Fruit fly (Drosophila melanogaster) whole organism, embryonic: ENCODE data around the gene CG46439.
A peak's percentile ranks its signal among the peaks of the same experiment; 100 is the strongest.

Source experiments
- Atf-2 ChIP-seq: fragments of 200-800 bp; sonication (Bioruptor generic); optimal IDR thresholded peaks from 2 replicates; lab custom pipeline; 2016; ENCODE audit warnings: missing biosample characterization, missing genetic modification characterization
- CG10565 ChIP-seq: fragments of 200-800 bp; sonication (Bioruptor generic); optimal IDR thresholded peaks from 3 replicates; lab custom pipeline; 2016; ENCODE audit warnings: missing biosample characterization, mild to moderate bottlenecking, missing genetic modification characterization
- CG11456 ChIP-seq: fragments of 200-800 bp; sonication (Bioruptor generic); IDR thresholded peaks from 3 replicates; pipeline ENCODE4 v1.3.6; 2022; ENCODE audit warnings: missing biosample characterization, missing genetic modification characterization
- CG11723 ChIP-seq: fragments of 200-800 bp; sonication (Bioruptor generic); optimal IDR thresholded peaks from 2 replicates; lab custom pipeline; 2017; ENCODE audit warnings: missing biosample characterization, mild to moderate bottlenecking, missing genetic modification characterization
- CG13123 ChIP-seq: fragments of 200-800 bp; sonication (Bioruptor generic); optimal IDR thresholded peaks from 2 replicates; lab custom pipeline; 2016; ENCODE audit warnings: missing biosample characterization, missing genetic modification characterization
- CG13775 ChIP-seq: fragments of 200-800 bp; sonication (Bioruptor generic); optimal IDR thresholded peaks from 3 replicates; lab custom pipeline; 2017; ENCODE audit warnings: missing biosample characterization, mild to moderate bottlenecking, missing genetic modification characterization
- CG14014 ChIP-seq: fragments of 200-800 bp; sonication (Bioruptor generic); IDR thresholded peaks from 2 replicates; pipeline ENCODE4 v1.3.6; 2022; ENCODE audit warnings: missing biosample characterization, missing genetic modification characterization
- CG1529 ChIP-seq: fragments of 200-800 bp; sonication (Bioruptor generic); optimal IDR thresholded peaks from 3 replicates; lab custom pipeline; 2018; ENCODE audit warnings: missing biosample characterization, missing genetic modification characterization
- CG17829 ChIP-seq: fragments of 200-800 bp; optimal IDR thresholded peaks from 2 replicates; lab custom pipeline; 2019; ENCODE audit warnings: missing biosample characterization, mild to moderate bottlenecking, missing genetic modification characterization, moderate library complexity
- CG2120 ChIP-seq: fragments of 200-800 bp; sonication (Bioruptor generic); optimal IDR thresholded peaks from 3 replicates; lab custom pipeline; 2016; ENCODE audit warnings: missing biosample characterization, missing genetic modification characterization
- CG4707 ChIP-seq: fragments of 200-800 bp; sonication (Bioruptor generic); optimal IDR thresholded peaks from 2 replicates; lab custom pipeline; 2018; ENCODE audit warnings: missing biosample characterization, mild to moderate bottlenecking, missing genetic modification characterization, moderate library complexity
- CG6854 ChIP-seq: fragments of 200-800 bp; sonication (Bioruptor generic); optimal IDR thresholded peaks from 3 replicates; lab custom pipeline; 2017; ENCODE audit warnings: missing biosample characterization, mild to moderate bottlenecking, missing genetic modification characterization
- CG7786 ChIP-seq: fragments of 200-800 bp; sonication (Bioruptor generic); optimal IDR thresholded peaks from 2 replicates; lab custom pipeline; 2016; ENCODE audit warnings: missing biosample characterization, missing genetic modification characterization
- CG9932 ChIP-seq: fragments of 200-800 bp; sonication (Bioruptor generic); IDR thresholded peaks from 2 replicates; pipeline ENCODE4 v1.3.6; 2022; ENCODE audit warnings: missing biosample characterization, missing genetic modification characterization
- CTCF ChIP-seq: fragments of 200-800 bp; sonication (Bioruptor generic); optimal IDR thresholded peaks from 2 replicates; lab custom pipeline; 2017; ENCODE audit warnings: missing biosample characterization, mild to moderate bottlenecking, missing genetic modification characterization, moderate library complexity
- Dbx ChIP-seq: fragments of 200-800 bp; sonication (Bioruptor generic); IDR thresholded peaks from 3 replicates; pipeline ENCODE4 v1.3.6; 2022; ENCODE audit warnings: missing biosample characterization, missing genetic modification characterization
- Fer1 ChIP-seq: fragments of 200-800 bp; sonication (Bioruptor generic); optimal IDR thresholded peaks from 2 replicates; lab custom pipeline; 2017; ENCODE audit warnings: missing biosample characterization, mild to moderate bottlenecking, missing genetic modification characterization
- HLH4C ChIP-seq: fragments of 200-800 bp; sonication (Bioruptor generic); IDR thresholded peaks from 3 replicates; pipeline ENCODE4 v1.3.6; 2022; ENCODE audit warnings: missing biosample characterization, missing genetic modification characterization; ENCODE audit not compliant: partially characterized antibody
- MBD-R2 ChIP-seq: fragments of 200-800 bp; sonication (Bioruptor generic); IDR thresholded peaks from 2 replicates; pipeline ENCODE4 v1.3.6; 2022; ENCODE audit warnings: missing biosample characterization, missing genetic modification characterization
- MESR4 ChIP-seq: fragments of 200-800 bp; sonication (Bioruptor generic); optimal IDR thresholded peaks from 2 replicates; lab custom pipeline; 2018; ENCODE audit warnings: missing biosample characterization, mild to moderate bottlenecking, missing genetic modification characterization, moderate library complexity
- Mrtf ChIP-seq: fragments of 200-800 bp; sonication (Bioruptor generic); IDR thresholded peaks from 3 replicates; pipeline ENCODE4 v1.3.6; 2022; ENCODE audit warnings: missing biosample characterization, missing genetic modification characterization
- NFAT ChIP-seq: fragments of 200-800 bp; sonication (Bioruptor generic); IDR thresholded peaks from 2 replicates; pipeline ENCODE4 v1.3.6; 2022; ENCODE audit warnings: missing biosample characterization, missing genetic modification characterization
- Nf-YC ChIP-seq: fragments of 200-800 bp; optimal IDR thresholded peaks from 3 replicates; lab custom pipeline; 2019; ENCODE audit warnings: missing biosample characterization, mild to moderate bottlenecking, missing genetic modification characterization, moderate library complexity
- Ssrp ChIP-seq: fragments of 200-800 bp; sonication (Bioruptor generic); optimal IDR thresholded peaks from 2 replicates; lab custom pipeline; 2018; ENCODE audit warnings: missing biosample characterization, mild to moderate bottlenecking, missing genetic modification characterization, moderate library complexity
- Vsx1 ChIP-seq: fragments of 200-800 bp; sonication (Bioruptor generic); optimal IDR thresholded peaks from 2 replicates; lab custom pipeline; 2017; ENCODE audit warnings: missing biosample characterization, mild to moderate bottlenecking, missing genetic modification characterization, missing genetic modification reagents
- ato ChIP-seq: fragments of 200-800 bp; sonication (Bioruptor generic); IDR thresholded peaks from 2 replicates; pipeline ENCODE4 v1.3.6; 2022; ENCODE audit warnings: missing biosample characterization, missing genetic modification characterization; ENCODE audit not compliant: partially characterized antibody
- br ChIP-seq: fragments of >200 bp; optimal IDR thresholded peaks from 2 replicates; lab custom pipeline; 2017
- corto ChIP-seq: fragments of 200-800 bp; sonication (Bioruptor generic); optimal IDR thresholded peaks from 2 replicates; lab custom pipeline; 2016; ENCODE audit warnings: missing biosample characterization, mild to moderate bottlenecking, missing genetic modification characterization, moderate library complexity
- crp ChIP-seq, 2 experiments: fragments of 200-800 bp; sonication (Bioruptor generic); optimal IDR thresholded peaks; 2 replicates in 1 of 2; 3 replicates in 1 of 2; lab custom pipeline; 2017; ENCODE audit warnings: missing biosample characterization in 2 of 2, missing genetic modification characterization in 2 of 2, mild to moderate bottlenecking in 1 of 2, moderate library complexity in 1 of 2
- danr ChIP-seq: fragments of 200-800 bp; sonication (Bioruptor generic); IDR thresholded peaks from 2 replicates; pipeline ENCODE4 v1.3.6; 2022; ENCODE audit warnings: missing biosample characterization, missing genetic modification characterization
- grn ChIP-seq: fragments of 200-800 bp; sonication (Bioruptor generic); optimal IDR thresholded peaks from 3 replicates; lab custom pipeline; 2017; ENCODE audit warnings: missing biosample characterization, missing genetic modification characterization
- hb ChIP-seq: fragments of 200-800 bp; sonication (Bioruptor generic); IDR thresholded peaks from 3 replicates; pipeline ENCODE4 v1.3.6; 2022; ENCODE audit warnings: missing biosample characterization, missing genetic modification characterization; ENCODE audit not compliant: partially characterized antibody
- hbn ChIP-seq: fragments of 200-800 bp; sonication (Bioruptor generic); IDR thresholded peaks from 2 replicates; pipeline ENCODE4 v1.3.6; 2022; ENCODE audit warnings: missing biosample characterization, missing genetic modification characterization; ENCODE audit not compliant: partially characterized antibody
- hkb ChIP-seq, 2 experiments: fragments of 200-800 bp in 1 of 2; fragments of >200 bp in 1 of 2; sonication (Bioruptor generic) in 1 of 2; IDR thresholded peaks in 1 of 2; optimal IDR thresholded peaks in 1 of 2; 2 replicates each; pipeline versions ENCODE4 v1.3.6 to Lab custom; 2017 to 2022; ENCODE audit warnings: missing biosample characterization in 1 of 2, missing genetic modification characterization in 1 of 2
- lbe ChIP-seq: fragments of 200-800 bp; sonication (Bioruptor generic); optimal IDR thresholded peaks from 2 replicates; lab custom pipeline; 2016; ENCODE audit warnings: missing biosample characterization, mild to moderate bottlenecking, missing genetic modification characterization
- luna ChIP-seq: fragments of 200-800 bp; sonication (Bioruptor generic); optimal IDR thresholded peaks from 2 replicates; lab custom pipeline; 2016; ENCODE audit warnings: missing biosample characterization, missing genetic modification characterization
- pfk ChIP-seq: fragments of 200-800 bp; sonication (Bioruptor generic); optimal IDR thresholded peaks from 2 replicates; lab custom pipeline; 2018; ENCODE audit warnings: missing biosample characterization, mild to moderate bottlenecking, missing genetic modification characterization, moderate library complexity
- pnt ChIP-seq: fragments of 200-800 bp; sonication (Bioruptor generic); optimal IDR thresholded peaks from 3 replicates; lab custom pipeline; 2016; ENCODE audit warnings: missing biosample characterization, missing genetic modification characterization
- prd ChIP-seq, 3 experiments: fragments of >200 bp in 2 of 3; fragments of 200-800 bp in 1 of 3; sonication (Bioruptor generic) in 1 of 3; optimal IDR thresholded peaks in 2 of 3; IDR thresholded peaks in 1 of 3; 2 replicates in 2 of 3; 3 replicates in 1 of 3; pipeline versions ENCODE4 v1.3.6 to Lab custom; 2017 to 2022; ENCODE audit warnings: missing biosample characterization in 1 of 3, missing genetic modification characterization in 1 of 3
- pzg ChIP-seq: fragments of 200-800 bp; sonication (Bioruptor generic); optimal IDR thresholded peaks from 3 replicates; lab custom pipeline; 2018; ENCODE audit warnings: missing biosample characterization, mild to moderate bottlenecking, missing genetic modification characterization, moderate library complexity
- sc ChIP-seq, 3 experiments: fragments of >200 bp in 2 of 3; fragments of 200-800 bp in 1 of 3; sonication (Bioruptor generic) in 1 of 3; optimal IDR thresholded peaks; 2 replicates in 2 of 3; 3 replicates in 1 of 3; lab custom pipeline; 2017; ENCODE audit warnings: mild to moderate bottlenecking in 1 of 3, missing biosample characterization in 1 of 3, missing genetic modification characterization in 1 of 3, missing genetic modification reagents in 1 of 3
- slbo ChIP-seq: fragments of 200-800 bp; sonication (Bioruptor generic); IDR thresholded peaks from 2 replicates; pipeline ENCODE4 v1.3.6; 2022; ENCODE audit warnings: missing biosample characterization, missing genetic modification characterization
- slou ChIP-seq: fragments of 200-800 bp; sonication (Bioruptor generic); optimal IDR thresholded peaks from 3 replicates; lab custom pipeline; 2016; ENCODE audit warnings: missing biosample characterization, missing genetic modification characterization
- ssp ChIP-seq: fragments of 200-800 bp; sonication (Bioruptor generic); IDR thresholded peaks from 2 replicates; pipeline ENCODE4 v1.3.6; 2022; ENCODE audit warnings: missing biosample characterization, missing genetic modification characterization
- tll ChIP-seq, 2 experiments: fragments of 200-800 bp in 1 of 2; fragments of >200 bp in 1 of 2; sonication (Bioruptor generic) in 1 of 2; optimal IDR thresholded peaks; 2 replicates each; lab custom pipeline; 2017 to 2019; ENCODE audit warnings: missing biosample characterization in 2 of 2, missing genetic modification characterization in 2 of 2, mild to moderate bottlenecking in 1 of 2, moderate library complexity in 1 of 2
- twi ChIP-seq: fragments of 200-800 bp; optimal IDR thresholded peaks from 2 replicates; lab custom pipeline; 2019; ENCODE audit warnings: missing biosample characterization, mild to moderate bottlenecking, missing genetic modification characterization, moderate library complexity
- usp ChIP-seq: fragments of >200 bp; optimal IDR thresholded peaks from 2 replicates; lab custom pipeline; 2017; ENCODE audit warnings: missing biosample characterization, missing genetic modification characterization
- vnd ChIP-seq: fragments of 200-800 bp; sonication (Bioruptor generic); IDR thresholded peaks from 3 replicates; pipeline ENCODE4 v1.3.6; 2022; ENCODE audit warnings: missing biosample characterization, missing genetic modification characterization; ENCODE audit not compliant: partially characterized antibody
- wdn ChIP-seq: fragments of 200-800 bp; sonication (Bioruptor generic); IDR thresholded peaks from 2 replicates; pipeline ENCODE4 v1.3.6; 2022; ENCODE audit warnings: missing biosample characterization, missing genetic modification characterization
- zfh1 ChIP-seq: fragments of 200-800 bp; sonication (Bioruptor generic); IDR thresholded peaks from 3 replicates; pipeline ENCODE4 v1.3.6; 2022; ENCODE audit warnings: missing biosample characterization, missing genetic modification characterization

CG46439 gene

DNA sequence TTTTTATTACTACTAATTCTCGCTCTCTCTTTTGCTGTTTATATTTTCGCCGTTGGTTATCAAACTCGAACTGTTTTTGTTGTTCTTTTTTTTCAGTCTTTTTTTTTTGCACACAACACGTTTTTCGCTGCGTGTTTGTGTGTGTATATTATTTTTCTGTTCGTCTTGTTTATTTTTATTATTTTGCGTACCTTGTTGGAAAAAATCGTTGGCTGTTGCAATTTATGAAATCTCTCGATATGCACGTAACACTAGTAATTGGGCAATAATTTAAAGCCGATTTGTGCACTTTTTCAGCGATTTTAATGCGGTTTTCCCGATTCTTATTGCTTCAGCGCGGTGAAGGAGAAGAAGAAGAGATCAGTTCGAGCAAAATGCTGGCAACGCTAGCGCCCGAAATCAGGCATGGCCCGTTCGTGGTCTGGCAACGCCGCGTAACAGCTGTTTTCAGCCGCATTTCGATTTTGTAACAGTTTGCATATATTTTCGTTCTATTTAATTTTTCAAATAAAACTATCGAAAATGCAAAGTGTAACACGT, 24.4 kb upstream of the CG46439 start, which contains the start of the genes FoxK and mRpL2 (continued):
- peak; percentile 71 for TF ChIP-seq MESR4 (GFP tag; lab: Kevin White, UChicago)
- TF ChIP-seq CG4707 (GFP tag; lab: Kevin White, UChicago) = no peak
- no peak for TF ChIP-seq CG13775 (GFP tag; lab: Kevin White, UChicago)
- peak; percentile 82 for TF ChIP-seq pzg
- 0 out of 2 replicates have a peak, but pooled peaks have one; percentile 6 for TF ChIP-seq CG14014 (GFP tag; lab: Robert Waterston, UW)
- TF ChIP-seq CG1529 = no peak
- no peak for TF ChIP-seq CG7786 (GFP tag; lab: Kevin White, UChicago)
- no peak for TF ChIP-seq Mrtf
- no peak for TF ChIP-seq ato (GFP tag; lab: Robert Waterston, UW)
- no peak for TF ChIP-seq slbo
- no peak for TF ChIP-seq CG11723
- no peak for TF ChIP-seq CG10565 (GFP tag; lab: Kevin White, UChicago)
- peak; percentile 74 for TF ChIP-seq lbe (GFP tag; lab: Kevin White, UChicago)
- peak; percentile 44 for TF ChIP-seq CTCF (GFP tag; lab: Kevin White, UChicago)
- no peak for TF ChIP-seq Fer1 (GFP tag; lab: Kevin White, UChicago)
- TF ChIP-seq HLH4C = no peak
- TF ChIP-seq tll (GFP tag; optimal IDR thresholded peaks at IDR 0.05; lab: Kevin White, UChicago) = no peak
- TF ChIP-seq luna = no peak
- TF ChIP-seq corto = no peak
- peak; percentile 40 for TF ChIP-seq CG2120 (GFP tag; lab: Kevin White, UChicago)
- TF ChIP-seq pfk (GFP tag; lab: Kevin White, UChicago) = no peak
- TF ChIP-seq vnd (GFP tag; lab: Robert Waterston, UW) = no peak
- peak; percentile 89 for TF ChIP-seq MBD-R2 (GFP tag; lab: Robert Waterston, UW)
- TF ChIP-seq hkb (optimal IDR thresholded peaks at IDR 0.05; lab: Kevin White, UChicago) = no peak
- no peak for TF ChIP-seq hkb (GFP tag; IDR thresholded peaks at IDR 0.05; lab: Robert Waterston, UW)
- no peak for TF ChIP-seq NFAT (GFP tag; lab: Robert Waterston, UW)
- TF ChIP-seq danr (GFP tag; lab: Robert Waterston, UW) = no peak
- TF ChIP-seq usp (GFP tag; lab: Kevin White, UChicago) = no peak
- no peak for TF ChIP-seq hb
- no peak for TF ChIP-seq CG9932 (GFP tag; lab: Robert Waterston, UW)
- TF ChIP-seq CG6854 (GFP tag; lab: Kevin White, UChicago) = no peak
- TF ChIP-seq ssp = no peak
- TF ChIP-seq CG13123 = no peak
- TF ChIP-seq Dbx (GFP tag; lab: Robert Waterston, UW) = no peak
- TF ChIP-seq wdn (GFP tag; lab: Robert Waterston, UW) = no peak
- TF ChIP-seq hbn = no peak
- TF ChIP-seq CG11456 (GFP tag; lab: Robert Waterston, UW) = no peak
- TF ChIP-seq Ssrp (tag; lab: Kevin White, UChicago) = no peak
- peak; percentile 25 for TF ChIP-seq CG17829 (tag; lab: Kevin White, UChicago)
- TF ChIP-seq Vsx1 = no peak
- TF ChIP-seq prd (optimal IDR thresholded peaks at IDR 0.05; lab: Kevin White, UChicago) = no peak
- no peak for TF ChIP-seq prd (GFP tag; IDR thresholded peaks at IDR 0.05; lab: Robert Waterston, UW)
- no peak for TF ChIP-seq pnt (GFP tag; lab: Kevin White, UChicago)
- no peak for TF ChIP-seq twi (tag; lab: Kevin White, UChicago)
- TF ChIP-seq crp (GFP tag; optimal IDR thresholded peaks at IDR 0.05; lab: Kevin White, UChicago) = peak; percentile 70 to 97
- no peak for TF ChIP-seq br (lab: Kevin White, UChicago)
- no peak for TF ChIP-seq sc (optimal IDR thresholded peaks at IDR 0.05; lab: Kevin White, UChicago)
- TF ChIP-seq sc (GFP tag; optimal IDR thresholded peaks at IDR 0.05; lab: Kevin White, UChicago) = no peak
- peak; percentile 31; the same call in 1 of the 3 replicates for TF ChIP-seq zfh1 (GFP tag; lab: Robert Waterston, UW)
- no peak for TF ChIP-seq Atf-2 (GFP tag; lab: Kevin White, UChicago)
- no peak for TF ChIP-seq slou
- TF ChIP-seq Nf-YC (tag; lab: Kevin White, UChicago) = no peak
- no peak for TF ChIP-seq grn
